Worm (Caenorhabditis elegans) whole organism, L1 larva: Measurements from ENCODE around the gene nhr-138.

Source experiments
- C34B4.2 ChIP-seq: sonication (generic microtip); optimal IDR thresholded peaks from 2 replicates; lab custom pipeline; 2017; ENCODE audit warnings: mild to moderate bottlenecking, missing genetic modification characterization, missing compliant biosample characterization
- aly-2 ChIP-seq: fragments of 150-350 bp; optimal IDR thresholded peaks from 2 replicates; lab custom pipeline; 2014; ENCODE audit warnings: missing biosample characterization, missing genetic modification characterization
- ama-1 ChIP-seq: fragments of 150-350 bp; optimal IDR thresholded peaks from 2 replicates; lab custom pipeline; 2014
- blmp-1 ChIP-seq: fragments of 150-350 bp; optimal IDR thresholded peaks from 2 replicates; lab custom pipeline; 2014; ENCODE audit warnings: missing biosample characterization, missing genetic modification characterization
- ceh-63 ChIP-seq: fragments of 200-800 bp; sonication (Bioruptor generic); optimal IDR thresholded peaks from 2 replicates; lab custom pipeline; 2018; ENCODE audit warnings: mild to moderate bottlenecking, missing genetic modification characterization, missing compliant biosample characterization
- ceh-88 ChIP-seq: fragments of 200-800 bp; sonication (Bioruptor generic); IDR thresholded peaks from 2 replicates; pipeline ENCODE4 v1.3.6; 2022; ENCODE audit warnings: missing genetic modification characterization, missing compliant biosample characterization
- ceh-90 ChIP-seq: sonication (generic microtip); optimal IDR thresholded peaks from 2 replicates; lab custom pipeline; 2016; ENCODE audit warnings: missing genetic modification characterization, missing compliant biosample characterization
- efl-1 ChIP-seq, 4 experiments: fragments of 150-350 bp; optimal IDR thresholded peaks in 3 of 4; peaks in 1 of 4; 1 replicate in 1 of 4; 2 replicates in 3 of 4; lab custom pipeline; 2014; ENCODE audit warnings: missing biosample characterization in 2 of 4, missing genetic modification characterization in 2 of 4, missing genetic modification reagents in 2 of 4
- efl-3 ChIP-seq: fragments of 200-800 bp; sonication (Bioruptor generic); optimal IDR thresholded peaks from 2 replicates; lab custom pipeline; 2018; ENCODE audit warnings: mild to moderate bottlenecking, missing genetic modification characterization, missing compliant biosample characterization
- egl-27 ChIP-seq, 2 experiments: fragments of 150-350 bp in 1 of 2; sonication (generic microtip); optimal IDR thresholded peaks; 3 replicates each; lab custom pipeline; 2017 to 2018; ENCODE audit warnings: missing biosample characterization in 2 of 2, missing genetic modification characterization in 2 of 2, missing genetic modification reagents in 2 of 2
- elt-2 ChIP-seq: sonication (generic microtip); optimal IDR thresholded peaks from 2 replicates; lab custom pipeline; 2016; ENCODE audit warnings: missing genetic modification characterization, mild to moderate bottlenecking, inconsistent platforms, missing compliant biosample characterization, missing genetic modification reagents
- elt-3 ChIP-seq, 6 experiments: fragments of 150-350 bp in 1 of 6; sonication (generic microtip); optimal IDR thresholded peaks; 2 replicates each; lab custom pipeline; 2017 to 2018; ENCODE audit warnings: missing biosample characterization in 6 of 6, missing genetic modification characterization in 6 of 6, inconsistent platforms in 1 of 6
- fkh-10 ChIP-seq: sonication (generic microtip); optimal IDR thresholded peaks from 2 replicates; lab custom pipeline; 2017; ENCODE audit warnings: missing biosample characterization, missing genetic modification reagents, missing genetic modification characterization
- fos-1 ChIP-seq: fragments of 150-350 bp; optimal IDR thresholded peaks from 2 replicates; lab custom pipeline; 2014; ENCODE audit warnings: missing biosample characterization, missing genetic modification characterization
- hlh-4 ChIP-seq: sonication (generic microtip); optimal IDR thresholded peaks from 2 replicates; lab custom pipeline; 2016; ENCODE audit warnings: mild to moderate bottlenecking, missing genetic modification characterization, missing compliant biosample characterization
- irx-1 ChIP-seq: sonication (generic microtip); optimal IDR thresholded peaks from 2 replicates; lab custom pipeline; 2016; ENCODE audit warnings: missing genetic modification characterization, missing compliant biosample characterization
- lin-13 ChIP-seq: fragments of 150-350 bp; optimal IDR thresholded peaks from 2 replicates; lab custom pipeline; 2014; ENCODE audit warnings: missing biosample characterization, missing genetic modification reagents, missing genetic modification characterization
- lin-14 ChIP-seq: fragments of 200-800 bp; sonication (Bioruptor generic); optimal IDR thresholded peaks from 2 replicates; lab custom pipeline; 2018; ENCODE audit warnings: mild to moderate bottlenecking, missing genetic modification characterization, moderate library complexity, missing compliant biosample characterization
- lin-15B ChIP-seq: fragments of 150-350 bp; sonication (generic microtip); optimal IDR thresholded peaks from 3 replicates; lab custom pipeline; 2014; ENCODE audit warnings: missing biosample characterization, missing genetic modification characterization
- lin-35 ChIP-seq, 2 experiments: fragments of 150-350 bp; optimal IDR thresholded peaks; 2 replicates each; lab custom pipeline; 2014; ENCODE audit warnings: missing biosample characterization in 2 of 2, missing genetic modification characterization in 2 of 2, missing genetic modification reagents in 2 of 2
- lir-3 ChIP-seq: sonication (generic microtip); optimal IDR thresholded peaks from 2 replicates; lab custom pipeline; 2016; ENCODE audit warnings: mild to moderate bottlenecking, missing genetic modification characterization, moderate library complexity, missing compliant biosample characterization; ENCODE audit not compliant: poor library complexity
- lsy-2 ChIP-seq, 2 experiments: fragments of 150-350 bp; optimal IDR thresholded peaks; 2 replicates each; lab custom pipeline; 2014; ENCODE audit warnings: missing biosample characterization in 2 of 2, missing genetic modification characterization in 2 of 2
- mef-2 ChIP-seq: fragments of 150-350 bp; optimal IDR thresholded peaks from 2 replicates; lab custom pipeline; 2014; ENCODE audit warnings: missing biosample characterization, missing genetic modification characterization
- mep-1 ChIP-seq: fragments of 150-350 bp; optimal IDR thresholded peaks from 2 replicates; lab custom pipeline; 2014; ENCODE audit warnings: missing biosample characterization, missing genetic modification characterization
- nhr-11 ChIP-seq: fragments of 150-350 bp; optimal IDR thresholded peaks from 2 replicates; lab custom pipeline; 2014; ENCODE audit warnings: missing biosample characterization, missing genetic modification characterization
- nhr-19 ChIP-seq: fragments of 200-800 bp; sonication (Bioruptor generic); conservative IDR thresholded peaks from 2 replicates; pipeline ENCODE4 v1.3.6; 2022; ENCODE audit warnings: missing genetic modification characterization, missing compliant biosample characterization
- nhr-237 ChIP-seq: fragments of 150-350 bp; optimal IDR thresholded peaks from 2 replicates; lab custom pipeline; 2014; ENCODE audit warnings: missing biosample characterization, missing genetic modification characterization
- nhr-71 ChIP-seq: sonication (generic microtip); optimal IDR thresholded peaks from 2 replicates; lab custom pipeline; 2016; ENCODE audit warnings: mild to moderate bottlenecking, missing genetic modification characterization, moderate library complexity, missing compliant biosample characterization
- nhr-85 ChIP-seq: sonication (generic microtip); peaks from one replicate; lab custom pipeline; 2016; ENCODE audit warnings: missing genetic modification characterization, inconsistent platforms, missing compliant biosample characterization
- rnt-1 ChIP-seq: sonication (generic microtip); optimal IDR thresholded peaks from 2 replicates; lab custom pipeline; 2016; ENCODE audit warnings: mild to moderate bottlenecking, missing genetic modification characterization, moderate library complexity, missing compliant biosample characterization
- skn-1 ChIP-seq: fragments of 150-350 bp; optimal IDR thresholded peaks from 2 replicates; lab custom pipeline; 2014; ENCODE audit warnings: missing biosample characterization, missing genetic modification characterization
- snpc-4 ChIP-seq: fragments of 150-350 bp; optimal IDR thresholded peaks from 2 replicates; lab custom pipeline; 2014; ENCODE audit warnings: missing biosample characterization, missing genetic modification characterization
- snu-23 ChIP-seq: sonication (generic microtip); optimal IDR thresholded peaks from 2 replicates; lab custom pipeline; 2016; ENCODE audit warnings: missing genetic modification characterization, missing compliant biosample characterization
- sptf-1 ChIP-seq: fragments of 150-350 bp; optimal IDR thresholded peaks from 2 replicates; lab custom pipeline; 2014; ENCODE audit warnings: missing biosample characterization, missing genetic modification characterization
- sup-37 ChIP-seq: fragments of 200-800 bp; sonication (Bioruptor generic); optimal IDR thresholded peaks from 2 replicates; lab custom pipeline; 2018; ENCODE audit warnings: mild to moderate bottlenecking, missing genetic modification characterization, missing compliant biosample characterization
- tbx-2 ChIP-seq: sonication (generic microtip); optimal IDR thresholded peaks from 2 replicates; lab custom pipeline; 2016; ENCODE audit warnings: missing genetic modification characterization, missing compliant biosample characterization
- tlp-1 ChIP-seq: fragments of 150-350 bp; optimal IDR thresholded peaks from 2 replicates; lab custom pipeline; 2014; ENCODE audit warnings: missing biosample characterization, missing genetic modification characterization
- unc-130 ChIP-seq: fragments of 150-350 bp; optimal IDR thresholded peaks from 2 replicates; lab custom pipeline; 2017; ENCODE audit warnings: missing biosample characterization, missing genetic modification characterization, inconsistent platforms
- unc-30 ChIP-seq: sonication (generic microtip); optimal IDR thresholded peaks from 2 replicates; lab custom pipeline; 2017; ENCODE audit warnings: missing biosample characterization, missing genetic modification characterization
- unc-86 ChIP-seq: sonication (generic microtip); optimal IDR thresholded peaks from 2 replicates; lab custom pipeline; 2016; ENCODE audit warnings: missing genetic modification characterization, missing compliant biosample characterization
- unc-98 ChIP-seq: fragments of 200-800 bp; sonication (Bioruptor generic); IDR thresholded peaks from 2 replicates; pipeline ENCODE4 v1.3.6; 2022; ENCODE audit warnings: missing genetic modification characterization, missing compliant biosample characterization
- xbp-1 ChIP-seq: sonication (generic microtip); optimal IDR thresholded peaks from 2 replicates; lab custom pipeline; 2016; ENCODE audit warnings: missing genetic modification characterization, missing compliant biosample characterization
- zag-1 ChIP-seq: fragments of 150-350 bp; optimal IDR thresholded peaks from 2 replicates; lab custom pipeline; 2014; ENCODE audit warnings: missing biosample characterization, missing genetic modification characterization
- ztf-11 ChIP-seq, 2 experiments: sonication (generic microtip); optimal IDR thresholded peaks; 2 replicates each; lab custom pipeline; 2016 to 2017; ENCODE audit warnings: missing genetic modification characterization in 2 of 2, missing biosample characterization in 1 of 2, missing compliant biosample characterization in 1 of 2

Gene nhr-138

ce11 chrIV:9728376-9728775 lies 3.3 kb downstream of the nhr-138 start, which contains the start of gene nhr-100:
nhr-100 (plus strand) TSS chrIV:9728676.
- TF ChIP-seq tlp-1 (tag; lab: Kevin White, UChicago): no peak
- TF ChIP-seq sptf-1 (tag; lab: Kevin White, UChicago): no peak
- TF ChIP-seq snpc-4 (tag; lab: Kevin White, UChicago): no peak
- TF ChIP-seq nhr-71 (tag; lab: Kevin White, UChicago): no peak
- TF ChIP-seq elt-2 (tag; lab: Kevin White, UChicago): no peak
- TF ChIP-seq C34B4.2 (tag; lab: Kevin White, UChicago): no peak

ce11 chrIV:9733904-9734303 lies 8.9 kb downstream of the nhr-138 start:
- no peak for TF ChIP-seq ztf-11 (tag; optimal IDR thresholded peaks at IDR 0.05; lab: Kevin White, UChicago)
- no peak for TF ChIP-seq ceh-63 (GFP tag; lab: Kevin White, UChicago)
- TF ChIP-seq fos-1 (tag; lab: Kevin White, UChicago): no peak
- no peak for TF ChIP-seq unc-98 (GFP tag; lab: Robert Waterston, UW)
- no peak for TF ChIP-seq elt-3 (tag; optimal IDR thresholded peaks at IDR 0.05; lab: Kevin White, UChicago)
- TF ChIP-seq hlh-4 (tag; lab: Kevin White, UChicago): no peak
- no peak for TF ChIP-seq sup-37 (GFP tag; lab: Kevin White, UChicago)
- TF ChIP-seq ama-1: no peak
- no peak for TF ChIP-seq skn-1 (tag; lab: Kevin White, UChicago)
- TF ChIP-seq lin-15B (tag; lab: Kevin White, UChicago): no peak
- no peak for TF ChIP-seq irx-1
- no peak for TF ChIP-seq lin-13 (GFP tag; lab: Kevin White, UChicago)
- no peak for TF ChIP-seq mef-2 (tag; lab: Kevin White, UChicago)
- TF ChIP-seq snpc-4 (tag; lab: Kevin White, UChicago): no peak
- TF ChIP-seq efl-3 (GFP tag; lab: Kevin White, UChicago): no peak
- TF ChIP-seq ceh-88: no peak

ce11 chrIV:9734861-9735260 lies 9.8 kb downstream of the nhr-138 start:
- peak in 1 of 2 experiments; percentile 14 for TF ChIP-seq lsy-2 (tag; optimal IDR thresholded peaks at IDR 0.05; lab: Kevin White, UChicago)
- peak; percentile 50 for TF ChIP-seq lin-14 (GFP tag; lab: Kevin White, UChicago)
- no peak for TF ChIP-seq nhr-85 (tag; lab: Kevin White, UChicago)
- no peak for TF ChIP-seq egl-27 (tag; optimal IDR thresholded peaks at IDR 0.05; lab: Kevin White, UChicago)
- peak in 1 of 2 experiments; percentile 17 for TF ChIP-seq efl-1 (optimal IDR thresholded peaks at IDR 0.05; lab: Kevin White, UChicago)
- TF ChIP-seq efl-1 (GFP tag; optimal IDR thresholded peaks at IDR 0.05 in 1 of 2; lab: Kevin White, UChicago): no peak
- peak; percentile 1 for TF ChIP-seq mep-1 (tag; lab: Kevin White, UChicago)
- TF ChIP-seq nhr-71 (tag; lab: Kevin White, UChicago): peak; percentile 1
- TF ChIP-seq rnt-1 (tag; lab: Kevin White, UChicago): peak; percentile 10

- TF ChIP-seq ceh-88 (no peak), lir-3 (tag; lab: Kevin White, UChicago) (no peak), egl-27 (tag; optimal IDR thresholded peaks at IDR 0.05; lab: Kevin White, UChicago) (no peak), ceh-90 (tag; lab: Kevin White, UChicago) (no peak), nhr-11 (tag; lab: Kevin White, UChicago) (no peak), snu-23 (GFP tag; lab: Kevin White, UChicago) (peak; percentile 30), sup-37 (GFP tag; lab: Kevin White, UChicago) (no peak), rnt-1 (tag; lab: Kevin White, UChicago) (peak; percentile 24), unc-130 (no peak), lin-14 (GFP tag; lab: Kevin White, UChicago) (peak; percentile 66), lin-35 (GFP tag; optimal IDR thresholded peaks at IDR 0.05; lab: Kevin White, UChicago) (peak in 1 of 2 experiments; percentile 39), nhr-237 (tag; lab: Kevin White, UChicago) (no peak), lin-15B (tag; lab: Kevin White, UChicago) (no peak), nhr-85 (tag; lab: Kevin White, UChicago) (peak; percentile 77), ama-1 (no peak), unc-86 (tag; lab: Kevin White, UChicago) (no peak), blmp-1 (tag; lab: Kevin White, UChicago) (peak; percentile 85), elt-3 (tag; optimal IDR thresholded peaks at IDR 0.05; lab: Kevin White, UChicago) (peak in 5 of 6 experiments; percentile 28 to 82 (median 45)), hlh-4 (tag; lab: Kevin White, UChicago) (no peak), tlp-1 (tag; lab: Kevin White, UChicago) (no peak), aly-2 (tag; lab: Kevin White, UChicago) (no peak), efl-1 (optimal IDR thresholded peaks at IDR 0.05; lab: Kevin White, UChicago) (no peak), efl-1 (GFP tag; optimal IDR thresholded peaks at IDR 0.05 in 1 of 2; lab: Kevin White, UChicago) (no peak), efl-3 (GFP tag; lab: Kevin White, UChicago) (no peak), tbx-2 (tag; lab: Kevin White, UChicago) (no peak), xbp-1 (tag; lab: Kevin White, UChicago) (no peak), unc-30 (tag; lab: Kevin White, UChicago) (no peak), zag-1 (no peak), fos-1 (tag; lab: Kevin White, UChicago) (no peak), fkh-10 (GFP tag; lab: Kevin White, UChicago) (no peak), snpc-4 (tag; lab: Kevin White, UChicago) (no peak), nhr-19 (peak; percentile 37; the same call in 1 of the 2 replicates)
Measured at ce11 chrIV:9735750-9736149, 10.7 kb downstream of the nhr-138 start.
